Worm (Caenorhabditis elegans) whole organism, L3 larva: ENCODE results near the gene ttc-39B.
A peak's percentile ranks its signal among the peaks of the same experiment; 100 is the strongest.

Source experiments
- R02D3.7 ChIP-seq: fragments of 150-350 bp; optimal IDR thresholded peaks from 2 replicates; lab custom pipeline; 2014; ENCODE audit warnings: missing biosample characterization, missing genetic modification characterization
- ZK546.5 ChIP-seq: sonication (generic microtip); optimal IDR thresholded peaks from 2 replicates; lab custom pipeline; 2017; ENCODE audit warnings: missing biosample characterization, missing genetic modification characterization
- aly-2 ChIP-seq: fragments of 150-350 bp; optimal IDR thresholded peaks from 2 replicates; lab custom pipeline; 2014; ENCODE audit warnings: missing biosample characterization, missing genetic modification characterization
- ama-1 ChIP-seq: fragments of 150-350 bp; optimal IDR thresholded peaks from 2 replicates; lab custom pipeline; 2018
- ceh-16 ChIP-seq: sonication (generic microtip); optimal IDR thresholded peaks from 2 replicates; lab custom pipeline; 2017; ENCODE audit warnings: missing biosample characterization, missing genetic modification characterization
- ceh-28 ChIP-seq: fragments of 150-350 bp; optimal IDR thresholded peaks from 2 replicates; lab custom pipeline; 2014; ENCODE audit warnings: missing biosample characterization, missing genetic modification reagents, missing genetic modification characterization
- ceh-82 ChIP-seq: fragments of 150-350 bp; optimal IDR thresholded peaks from 2 replicates; lab custom pipeline; 2014; ENCODE audit warnings: missing biosample characterization, missing genetic modification characterization
- ceh-9 ChIP-seq: sonication (generic microtip); optimal IDR thresholded peaks from 2 replicates; lab custom pipeline; 2018; ENCODE audit warnings: missing biosample characterization, missing genetic modification characterization
- egl-27 ChIP-seq: sonication (generic microtip); optimal IDR thresholded peaks from 4 replicates; lab custom pipeline; 2017; ENCODE audit warnings: missing biosample characterization, missing genetic modification reagents, missing genetic modification characterization
- egl-5 ChIP-seq: fragments of 150-350 bp; optimal IDR thresholded peaks from 2 replicates; lab custom pipeline; 2017; ENCODE audit warnings: missing biosample characterization, missing genetic modification reagents, missing genetic modification characterization, inconsistent platforms
- elt-2 ChIP-seq: sonication (generic microtip); optimal IDR thresholded peaks from 2 replicates; lab custom pipeline; 2016; ENCODE audit warnings: missing genetic modification reagents, mild to moderate bottlenecking, missing genetic modification characterization, missing compliant biosample characterization
- elt-3 ChIP-seq, 3 experiments: fragments of 150-350 bp in 1 of 3; sonication (generic microtip) in 2 of 3; optimal IDR thresholded peaks; 2 replicates in 2 of 3; 4 replicates in 1 of 3; lab custom pipeline; 2014 to 2017; ENCODE audit warnings: missing biosample characterization in 3 of 3, missing genetic modification characterization in 3 of 3
- eor-1 ChIP-seq, 2 experiments: fragments of 150-350 bp; optimal IDR thresholded peaks; 2 replicates each; lab custom pipeline; 2014 to 2018; ENCODE audit warnings: missing biosample characterization in 2 of 2, missing genetic modification characterization in 2 of 2
- fkh-10 ChIP-seq: sonication (generic microtip); optimal IDR thresholded peaks from 2 replicates; lab custom pipeline; 2017; ENCODE audit warnings: missing biosample characterization, missing genetic modification reagents, missing genetic modification characterization
- fkh-2 ChIP-seq: fragments of 150-350 bp; optimal IDR thresholded peaks from 2 replicates; lab custom pipeline; 2014; ENCODE audit warnings: missing biosample characterization, missing genetic modification reagents, missing genetic modification characterization
- fos-1 ChIP-seq: fragments of 150-350 bp; optimal IDR thresholded peaks from 2 replicates; lab custom pipeline; 2014; ENCODE audit warnings: missing biosample characterization, missing genetic modification characterization
- hmg-11 ChIP-seq: sonication (generic microtip); optimal IDR thresholded peaks from 2 replicates; lab custom pipeline; 2016; ENCODE audit warnings: missing genetic modification characterization, missing compliant biosample characterization
- jun-1 ChIP-seq: fragments of 150-350 bp; optimal IDR thresholded peaks from 2 replicates; lab custom pipeline; 2014; ENCODE audit warnings: missing biosample characterization, missing genetic modification reagents, missing genetic modification characterization
- lin-15B ChIP-seq: fragments of 150-350 bp; optimal IDR thresholded peaks from 2 replicates; lab custom pipeline; 2014; ENCODE audit warnings: missing biosample characterization, missing genetic modification characterization
- lin-39 ChIP-seq: fragments of 150-350 bp; optimal IDR thresholded peaks from 2 replicates; lab custom pipeline; 2018; ENCODE audit warnings: missing biosample characterization, missing genetic modification reagents, missing genetic modification characterization
- lsy-12 ChIP-seq: sonication (generic microtip); optimal IDR thresholded peaks from 2 replicates; lab custom pipeline; 2016; ENCODE audit warnings: mild to moderate bottlenecking, missing genetic modification characterization, missing compliant biosample characterization
- mdl-1 ChIP-seq: fragments of 150-350 bp; optimal IDR thresholded peaks from 2 replicates; lab custom pipeline; 2014; ENCODE audit warnings: missing biosample characterization, missing genetic modification characterization
- nfya-1 ChIP-seq: sonication (generic microtip); optimal IDR thresholded peaks from 2 replicates; lab custom pipeline; 2017; ENCODE audit warnings: missing genetic modification characterization, mild to moderate bottlenecking, missing compliant biosample characterization, antibody characterized with exemption, moderate library complexity; ENCODE audit not compliant: insufficient read depth
- nhr-11 ChIP-seq: fragments of 150-350 bp; optimal IDR thresholded peaks from 2 replicates; lab custom pipeline; 2014; ENCODE audit warnings: missing biosample characterization, missing genetic modification characterization
- nhr-12 ChIP-seq: fragments of 150-350 bp; optimal IDR thresholded peaks from 2 replicates; lab custom pipeline; 2014; ENCODE audit warnings: missing biosample characterization, missing genetic modification characterization
- nhr-23 ChIP-seq: fragments of 150-350 bp; optimal IDR thresholded peaks from 2 replicates; lab custom pipeline; 2014; ENCODE audit warnings: missing biosample characterization, missing genetic modification reagents, missing genetic modification characterization
- nhr-237 ChIP-seq: fragments of 150-350 bp; optimal IDR thresholded peaks from 2 replicates; lab custom pipeline; 2014; ENCODE audit warnings: missing biosample characterization, missing genetic modification characterization
- nhr-25 ChIP-seq: sonication (generic microtip); optimal IDR thresholded peaks from 2 replicates; lab custom pipeline; 2017; ENCODE audit warnings: missing biosample characterization, missing genetic modification characterization
- nhr-28 ChIP-seq: fragments of 150-350 bp; optimal IDR thresholded peaks from 2 replicates; lab custom pipeline; 2014; ENCODE audit warnings: missing biosample characterization, missing genetic modification characterization
- nhr-43 ChIP-seq: sonication (generic microtip); optimal IDR thresholded peaks from 2 replicates; lab custom pipeline; 2016; ENCODE audit warnings: mild to moderate bottlenecking, missing genetic modification characterization, missing compliant biosample characterization; ENCODE audit not compliant: poor library complexity, severe bottlenecking
- nhr-67 ChIP-seq: fragments of 150-350 bp; optimal IDR thresholded peaks from 2 replicates; lab custom pipeline; 2014; ENCODE audit warnings: missing biosample characterization, missing genetic modification characterization
- nhr-76 ChIP-seq: fragments of 150-350 bp; sonication (generic microtip); optimal IDR thresholded peaks from 5 replicates; lab custom pipeline; 2014; ENCODE audit warnings: missing biosample characterization, missing genetic modification characterization
- nhr-77 ChIP-seq: fragments of 150-350 bp; optimal IDR thresholded peaks from 2 replicates; lab custom pipeline; 2014; ENCODE audit warnings: missing biosample characterization, missing genetic modification characterization
- pha-4 ChIP-seq: fragments of 150-350 bp; optimal IDR thresholded peaks from 2 replicates; lab custom pipeline; 2014; ENCODE audit warnings: missing biosample characterization, missing genetic modification reagents, missing genetic modification characterization
- pqm-1 ChIP-seq: fragments of 150-350 bp; optimal IDR thresholded peaks from 2 replicates; lab custom pipeline; 2017; ENCODE audit warnings: missing biosample characterization, missing genetic modification characterization, inconsistent platforms
- skn-1 ChIP-seq: fragments of 150-350 bp; optimal IDR thresholded peaks from 2 replicates; lab custom pipeline; 2014; ENCODE audit warnings: missing biosample characterization, missing genetic modification characterization
- snpc-4 ChIP-seq: fragments of 150-350 bp; optimal IDR thresholded peaks from 2 replicates; lab custom pipeline; 2014; ENCODE audit warnings: missing biosample characterization, missing genetic modification characterization
- tbx-2 ChIP-seq: sonication (generic microtip); optimal IDR thresholded peaks from 2 replicates; lab custom pipeline; 2016; ENCODE audit warnings: mild to moderate bottlenecking, missing genetic modification characterization, missing compliant biosample characterization
- unc-39 ChIP-seq: sonication (generic microtip); optimal IDR thresholded peaks from 4 replicates; lab custom pipeline; 2017; ENCODE audit warnings: missing biosample characterization, missing genetic modification characterization
- unc-62 ChIP-seq: fragments of 150-350 bp; sonication (generic microtip); optimal IDR thresholded peaks from 4 replicates; lab custom pipeline; 2014; ENCODE audit warnings: missing biosample characterization, missing genetic modification reagents, missing genetic modification characterization
- zag-1 ChIP-seq: fragments of 150-350 bp; optimal IDR thresholded peaks from 2 replicates; lab custom pipeline; 2014; ENCODE audit warnings: missing biosample characterization, missing genetic modification characterization
- ztf-11 ChIP-seq: fragments of 150-350 bp; optimal IDR thresholded peaks from 2 replicates; lab custom pipeline; 2014; ENCODE audit warnings: missing biosample characterization, missing genetic modification characterization
- ztf-4 ChIP-seq: fragments of 150-350 bp; optimal IDR thresholded peaks from 2 replicates; lab custom pipeline; 2014; ENCODE audit warnings: missing biosample characterization, missing genetic modification characterization

The ttc-39B gene

ce11 chrII:6360822-6361221 lies 27.0 kb upstream of the ttc-39B start, which contains the start of gene K10B2.4 (continued):
- TF ChIP-seq ZK546.5 (no peak), ama-1 (peak; percentile 13), nhr-25 (peak; percentile 67), fkh-2 (tag; lab: Kevin White, UChicago) (no peak), nhr-76 (no peak), snpc-4 (peak; percentile 78), nfya-1 (peak; percentile 73)
- TF ChIP-seq, all 47 proteins: peak for 12

ce11 chrII:6358905-6359304 lies 25.1 kb upstream of the ttc-39B start, which contains the start of gene C32D5.12:
Gene C32D5.12, minus strand, starts transcription at chrII:6359005.
- no peak for TF ChIP-seq snpc-4
- TF ChIP-seq jun-1, result no peak
- no peak for TF ChIP-seq lin-39
- TF ChIP-seq lsy-12 (tag; lab: Kevin White, UChicago), result no peak
- TF ChIP-seq mdl-1, result no peak
- no peak for TF ChIP-seq nhr-76
- no peak for TF ChIP-seq ama-1
- TF ChIP-seq eor-1 (tag; optimal IDR thresholded peaks at IDR 0.05; lab: Kevin White, UChicago), result no peak
- TF ChIP-seq pha-4 (tag; lab: Kevin White, UChicago), result no peak
- no peak for TF ChIP-seq ZK546.5
- TF ChIP-seq nhr-23, result no peak
- no peak for TF ChIP-seq nhr-77 (tag; lab: Kevin White, UChicago)

ce11 chrII:6358232-6358631 lies 24.4 kb upstream of the ttc-39B start:
- TF ChIP-seq elt-2 (tag; lab: Kevin White, UChicago) (no peak), nhr-23 (no peak), hmg-11 (tag; lab: Kevin White, UChicago) (no peak), nhr-11 (tag; lab: Kevin White, UChicago) (no peak), ZK546.5 (no peak), ceh-82 (tag; lab: Kevin White, UChicago) (no peak), nhr-25 (no peak), fkh-2 (tag; lab: Kevin White, UChicago) (no peak), egl-5 (tag; lab: Kevin White, UChicago) (no peak), zag-1 (tag; lab: Kevin White, UChicago) (no peak), elt-3 (tag; optimal IDR thresholded peaks at IDR 0.05; lab: Kevin White, UChicago) (no peak), nhr-12 (tag; lab: Kevin White, UChicago) (no peak), pqm-1 (no peak)

- TF ChIP-seq snpc-4 (peak; percentile 88), nhr-28 (tag; lab: Kevin White, UChicago) (no peak), ztf-4 (tag; lab: Kevin White, UChicago) (no peak), pha-4 (tag; lab: Kevin White, UChicago) (peak; percentile 72), ZK546.5 (no peak), lin-39 (peak; percentile 84), fkh-2 (tag; lab: Kevin White, UChicago) (no peak), skn-1 (tag; lab: Kevin White, UChicago) (peak; percentile 35), nhr-76 (no peak), nhr-25 (peak; percentile 50), zag-1 (tag; lab: Kevin White, UChicago) (no peak), nhr-237 (no peak), elt-3 (tag; optimal IDR thresholded peaks at IDR 0.05; lab: Kevin White, UChicago) (no peak), ceh-16 (no peak), egl-27 (tag; lab: Kevin White, UChicago) (no peak), aly-2 (tag; lab: Kevin White, UChicago) (no peak), jun-1 (no peak), nhr-12 (tag; lab: Kevin White, UChicago) (no peak), lsy-12 (tag; lab: Kevin White, UChicago) (peak; percentile 74), pqm-1 (peak; percentile 65), nhr-11 (tag; lab: Kevin White, UChicago) (peak; percentile 24), fkh-10 (GFP tag; lab: Kevin White, UChicago) (no peak), hmg-11 (tag; lab: Kevin White, UChicago) (peak; percentile 43), ceh-28 (peak; percentile 11), fos-1 (tag; lab: Kevin White, UChicago) (no peak), elt-2 (tag; lab: Kevin White, UChicago) (peak; percentile 35), R02D3.7 (tag; lab: Kevin White, UChicago) (no peak), eor-1 (tag; optimal IDR thresholded peaks at IDR 0.05; lab: Kevin White, UChicago) (no peak), unc-62 (GFP tag; lab: Kevin White, UChicago) (no peak), ceh-9 (no peak), unc-39 (tag; lab: Kevin White, UChicago) (no peak), nhr-43 (tag; lab: Kevin White, UChicago) (peak; percentile 36), nhr-67 (no peak), ztf-11 (tag; lab: Kevin White, UChicago) (no peak), ama-1 (no peak), nfya-1 (peak; percentile 78), lin-15B (tag; lab: Kevin White, UChicago) (peak; percentile 78), tbx-2 (peak; percentile 27), mdl-1 (no peak)
Observed at ce11 chrII:6355396-6356346, 21.9 kb upstream of the ttc-39B start, which contains the start of gene C32D5.11. Gene C32D5.11, minus strand, starts transcription at chrII:6355446.
